Fruit fly (Drosophila melanogaster) whole organism, embryonic: ENCODE data around the gene wda.

Experiments used
- Awh ChIP-seq: fragments of 200-800 bp; sonication (Bioruptor generic); IDR thresholded peaks from 2 replicates; pipeline ENCODE4, ENCODE4 v1.3.6; 2022; ENCODE audit warnings: missing biosample characterization, missing genetic modification characterization
- CG11398 ChIP-seq: fragments of 200-800 bp; sonication (Bioruptor generic); optimal IDR thresholded peaks from 2 replicates; lab custom pipeline; 2016; ENCODE audit warnings: missing biosample characterization, missing genetic modification characterization
- CG11456 ChIP-seq: fragments of 200-800 bp; sonication (Bioruptor generic); IDR thresholded peaks from 3 replicates; pipeline ENCODE4 v1.3.6; 2022; ENCODE audit warnings: missing biosample characterization, missing genetic modification characterization
- CG11560 ChIP-seq: fragments of 200-800 bp; sonication (Bioruptor generic); IDR thresholded peaks from 3 replicates; pipeline ENCODE4 v1.3.6; 2022; ENCODE audit warnings: missing biosample characterization, missing genetic modification characterization
- CG11696 ChIP-seq: fragments of 200-800 bp; sonication (Bioruptor generic); IDR thresholded peaks from 2 replicates; pipeline ENCODE4 v1.3.6; 2022; ENCODE audit warnings: missing biosample characterization, missing genetic modification characterization
- CG12744 ChIP-seq: fragments of 200-800 bp; sonication (Bioruptor generic); optimal IDR thresholded peaks from 2 replicates; lab custom pipeline; 2016; ENCODE audit warnings: missing biosample characterization, missing genetic modification characterization
- CG13424 ChIP-seq: fragments of 200-800 bp; sonication (Bioruptor generic); optimal IDR thresholded peaks from 2 replicates; lab custom pipeline; 2019; ENCODE audit warnings: missing biosample characterization, mild to moderate bottlenecking, missing genetic modification characterization, moderate library complexity
- CG15479 ChIP-seq: fragments of 200-800 bp; sonication (Bioruptor generic); optimal IDR thresholded peaks from 3 replicates; lab custom pipeline; 2019; ENCODE audit warnings: missing biosample characterization, mild to moderate bottlenecking, missing genetic modification characterization, moderate library complexity
- CG17829 ChIP-seq: fragments of 200-800 bp; optimal IDR thresholded peaks from 2 replicates; lab custom pipeline; 2019; ENCODE audit warnings: missing biosample characterization, mild to moderate bottlenecking, missing genetic modification characterization, moderate library complexity
- CG2712 ChIP-seq: fragments of 200-800 bp; optimal IDR thresholded peaks from 3 replicates; lab custom pipeline; 2019; ENCODE audit warnings: missing biosample characterization, mild to moderate bottlenecking, missing genetic modification characterization, moderate library complexity
- CG31224 ChIP-seq: fragments of 200-800 bp; sonication (Bioruptor generic); IDR thresholded peaks from 2 replicates; pipeline ENCODE4 v1.3.6; 2022; ENCODE audit warnings: missing biosample characterization, missing genetic modification characterization
- CG31388 ChIP-seq: fragments of 200-800 bp; sonication (Bioruptor generic); optimal IDR thresholded peaks from 2 replicates; lab custom pipeline; 2016; ENCODE audit warnings: missing biosample characterization, missing genetic modification characterization
- CG4328 ChIP-seq: fragments of 200-800 bp; sonication (Bioruptor generic); optimal IDR thresholded peaks from 3 replicates; lab custom pipeline; 2017; ENCODE audit warnings: missing biosample characterization, missing genetic modification reagents, missing genetic modification characterization
- CG4424 ChIP-seq: fragments of 200-800 bp; sonication (Bioruptor generic); optimal IDR thresholded peaks from 3 replicates; lab custom pipeline; 2016; ENCODE audit warnings: missing biosample characterization, missing genetic modification characterization
- CG4730 ChIP-seq: fragments of 200-800 bp; sonication (Bioruptor generic); IDR thresholded peaks from 2 replicates; pipeline ENCODE4 v1.3.6; 2022; ENCODE audit warnings: missing biosample characterization, missing genetic modification characterization
- CG6272 ChIP-seq: fragments of 200-800 bp; sonication (Bioruptor generic); IDR thresholded peaks from 2 replicates; pipeline ENCODE4 v1.3.6; 2022; ENCODE audit warnings: missing biosample characterization, missing genetic modification characterization
- CG8478 ChIP-seq: fragments of >200 bp; optimal IDR thresholded peaks from 2 replicates; lab custom pipeline; 2018
- Camta ChIP-seq: fragments of 200-800 bp; sonication (Bioruptor generic); optimal IDR thresholded peaks from 2 replicates; lab custom pipeline; 2016; ENCODE audit warnings: missing biosample characterization, missing genetic modification characterization
- Dp ChIP-seq: fragments of 200-800 bp; sonication (Bioruptor generic); optimal IDR thresholded peaks from 2 replicates; lab custom pipeline; 2018; ENCODE audit warnings: missing biosample characterization, mild to moderate bottlenecking, missing genetic modification characterization, moderate library complexity
- HmgZ ChIP-seq: fragments of 200-800 bp; sonication (Bioruptor generic); optimal IDR thresholded peaks from 2 replicates; lab custom pipeline; 2018; ENCODE audit warnings: missing biosample characterization, mild to moderate bottlenecking, missing genetic modification characterization
- Hr3 ChIP-seq: fragments of 200-800 bp; sonication (Bioruptor generic); optimal IDR thresholded peaks from 3 replicates; lab custom pipeline; 2016; ENCODE audit warnings: missing biosample characterization, missing genetic modification characterization
- Hr51 ChIP-seq, 2 experiments: fragments of 200-800 bp; sonication (Bioruptor generic); optimal IDR thresholded peaks; 2 replicates in 1 of 2; 3 replicates in 1 of 2; lab custom pipeline; 2016 to 2018; ENCODE audit warnings: missing biosample characterization in 2 of 2, missing genetic modification characterization in 2 of 2, mild to moderate bottlenecking in 1 of 2, moderate library complexity in 1 of 2
- Jarid2 ChIP-seq: fragments of 200-800 bp; sonication (Bioruptor generic); optimal IDR thresholded peaks from 3 replicates; lab custom pipeline; 2017; ENCODE audit warnings: mild to moderate bottlenecking, missing biosample characterization, missing genetic modification reagents, missing genetic modification characterization
- Lim3 ChIP-seq: fragments of 200-800 bp; sonication (Bioruptor generic); IDR thresholded peaks from 2 replicates; pipeline ENCODE4 v1.3.6; 2022; ENCODE audit warnings: missing biosample characterization, missing genetic modification characterization
- MESR4 ChIP-seq: fragments of 200-800 bp; sonication (Bioruptor generic); optimal IDR thresholded peaks from 2 replicates; lab custom pipeline; 2018; ENCODE audit warnings: missing biosample characterization, mild to moderate bottlenecking, missing genetic modification characterization, moderate library complexity
- Meics ChIP-seq: fragments of 200-800 bp; sonication (Bioruptor generic); optimal IDR thresholded peaks from 2 replicates; lab custom pipeline; 2017; ENCODE audit warnings: missing biosample characterization, mild to moderate bottlenecking, missing genetic modification characterization
- Mes4 ChIP-seq: fragments of 200-800 bp; sonication (Bioruptor generic); optimal IDR thresholded peaks from 2 replicates; lab custom pipeline; 2016; ENCODE audit warnings: missing biosample characterization, missing genetic modification characterization
- NFAT ChIP-seq: fragments of 200-800 bp; sonication (Bioruptor generic); IDR thresholded peaks from 2 replicates; pipeline ENCODE4 v1.3.6; 2022; ENCODE audit warnings: missing biosample characterization, missing genetic modification characterization
- Nf-YC ChIP-seq: fragments of 200-800 bp; optimal IDR thresholded peaks from 3 replicates; lab custom pipeline; 2019; ENCODE audit warnings: missing biosample characterization, mild to moderate bottlenecking, missing genetic modification characterization, moderate library complexity
- TFAM ChIP-seq: fragments of 200-800 bp; sonication (Bioruptor generic); optimal IDR thresholded peaks from 2 replicates; lab custom pipeline; 2017; ENCODE audit warnings: missing biosample characterization, missing genetic modification characterization, inconsistent platforms
- Vsx1 ChIP-seq: fragments of 200-800 bp; sonication (Bioruptor generic); optimal IDR thresholded peaks from 2 replicates; lab custom pipeline; 2017; ENCODE audit warnings: missing biosample characterization, mild to moderate bottlenecking, missing genetic modification characterization, missing genetic modification reagents
- ara ChIP-seq: fragments of 200-800 bp; sonication (Bioruptor generic); IDR thresholded peaks from 2 replicates; pipeline ENCODE4 v1.3.6; 2022; ENCODE audit warnings: missing biosample characterization, missing genetic modification characterization
- bigmax ChIP-seq: fragments of 200-800 bp; sonication (Bioruptor generic); optimal IDR thresholded peaks from 2 replicates; lab custom pipeline; 2018; ENCODE audit warnings: missing biosample characterization, mild to moderate bottlenecking, missing genetic modification characterization
- br ChIP-seq: fragments of >200 bp; optimal IDR thresholded peaks from 2 replicates; lab custom pipeline; 2017
- disco-r ChIP-seq: fragments of 200-800 bp; sonication (Bioruptor generic); optimal IDR thresholded peaks from 2 replicates; lab custom pipeline; 2016; ENCODE audit warnings: missing biosample characterization, missing genetic modification characterization
- esg ChIP-seq: fragments of 200-800 bp; sonication (Bioruptor generic); conservative IDR thresholded peaks from 2 replicates; pipeline ENCODE4 v1.3.6; 2022; ENCODE audit warnings: missing biosample characterization, missing genetic modification characterization
- gcm ChIP-seq: fragments of 200-800 bp; sonication (Bioruptor generic); optimal IDR thresholded peaks from 2 replicates; lab custom pipeline; 2019; ENCODE audit warnings: missing biosample characterization, mild to moderate bottlenecking, missing genetic modification characterization, moderate library complexity
- gsb-n ChIP-seq: fragments of 200-800 bp; sonication (Bioruptor generic); optimal IDR thresholded peaks from 3 replicates; lab custom pipeline; 2018; ENCODE audit warnings: missing biosample characterization, mild to moderate bottlenecking, missing genetic modification characterization
- ham ChIP-seq: fragments of 200-800 bp; sonication (Bioruptor generic); IDR thresholded peaks from 2 replicates; pipeline ENCODE4 v1.3.6; 2022; ENCODE audit warnings: missing biosample characterization, missing genetic modification characterization
- lbe ChIP-seq: fragments of 200-800 bp; sonication (Bioruptor generic); optimal IDR thresholded peaks from 2 replicates; lab custom pipeline; 2016; ENCODE audit warnings: missing biosample characterization, mild to moderate bottlenecking, missing genetic modification characterization
- oc ChIP-seq: fragments of 200-800 bp; sonication (Bioruptor generic); optimal IDR thresholded peaks from 2 replicates; lab custom pipeline; 2018; ENCODE audit warnings: missing biosample characterization, mild to moderate bottlenecking, missing genetic modification characterization, moderate library complexity
- odd ChIP-seq: fragments of 200-800 bp; sonication (Bioruptor generic); optimal IDR thresholded peaks from 2 replicates; lab custom pipeline; 2017; ENCODE audit warnings: missing biosample characterization, mild to moderate bottlenecking, missing genetic modification characterization
- pho ChIP-seq: fragments of 200-800 bp; sonication (Bioruptor generic); optimal IDR thresholded peaks from 2 replicates; lab custom pipeline; 2016; ENCODE audit warnings: missing biosample characterization, missing genetic modification characterization
- sqz ChIP-seq: fragments of 200-800 bp; sonication (Bioruptor generic); optimal IDR thresholded peaks from 3 replicates; lab custom pipeline; 2018; ENCODE audit warnings: missing biosample characterization, mild to moderate bottlenecking, missing genetic modification characterization
- sr ChIP-seq: fragments of 200-800 bp; sonication (Bioruptor generic); IDR thresholded peaks from 3 replicates; pipeline ENCODE4 v1.3.6; 2022; ENCODE audit warnings: missing biosample characterization, missing genetic modification characterization
- sug ChIP-seq: fragments of 200-800 bp; optimal IDR thresholded peaks from 2 replicates; lab custom pipeline; 2019; ENCODE audit warnings: missing biosample characterization, mild to moderate bottlenecking, missing genetic modification characterization, moderate library complexity
- tna ChIP-seq: fragments of 200-800 bp; sonication (Bioruptor generic); IDR thresholded peaks from 2 replicates; pipeline ENCODE4 v1.3.6; 2022; ENCODE audit warnings: missing biosample characterization, missing genetic modification characterization; ENCODE audit not compliant: partially characterized antibody
- vfl ChIP-seq: fragments of 200-800 bp; sonication (Bioruptor generic); optimal IDR thresholded peaks from 2 replicates; lab custom pipeline; 2016; ENCODE audit warnings: missing biosample characterization, missing genetic modification characterization
- zfh1 ChIP-seq: fragments of 200-800 bp; sonication (Bioruptor generic); IDR thresholded peaks from 3 replicates; pipeline ENCODE4 v1.3.6; 2022; ENCODE audit warnings: missing biosample characterization, missing genetic modification characterization

wda gene

dm6 chr3R:23292267-23292666, 34.4 kb upstream of the wda start (continued):
- TF ChIP-seq disco-r (GFP tag; lab: Kevin White, UChicago) (no peak), CG11398 (GFP tag; lab: Kevin White, UChicago) (no peak), Jarid2 (no peak), esg (0 out of 2 replicates have a peak, but pooled peaks have one; percentile 8), oc (tag; lab: Kevin White, UChicago) (no peak), tna (GFP tag; lab: Robert Waterston, UW) (no peak), CG11456 (no peak), NFAT (GFP tag; lab: Robert Waterston, UW) (no peak), pho (GFP tag; lab: Kevin White, UChicago) (no peak)

- TF ChIP-seq TFAM (GFP tag; lab: Kevin White, UChicago) (no peak), CG2712 (tag; lab: Kevin White, UChicago) (no peak), ara (no peak), Hr3 (GFP tag; lab: Kevin White, UChicago) (no peak), CG4730 (GFP tag; lab: Robert Waterston, UW) (no peak), HmgZ (tag; lab: Kevin White, UChicago) (no peak), CG31224 (GFP tag; lab: Robert Waterston, UW) (no peak), Dp (GFP tag; lab: Kevin White, UChicago) (no peak), Lim3 (GFP tag; lab: Robert Waterston, UW) (no peak), CG11560 (tag; lab: Robert Waterston, UW) (no peak), CG12744 (GFP tag; lab: Kevin White, UChicago) (no peak), CG15479 (GFP tag; lab: Kevin White, UChicago) (no peak), CG8478 (no peak)
Measured at dm6 chr3R:23290089-23290488, 32.2 kb upstream of the wda start, which contains the start of gene bb8. TSS of gene bb8 (minus strand) at chr3R:23290189.

- no peak for TF ChIP-seq vfl (GFP tag; lab: Kevin White, UChicago)
- no peak for TF ChIP-seq CG4328 (GFP tag; lab: Kevin White, UChicago)
- TF ChIP-seq CG13424 (tag; lab: Kevin White, UChicago): no peak
- TF ChIP-seq Mes4 (GFP tag; lab: Kevin White, UChicago): no peak
- TF ChIP-seq CG6272 (GFP tag; lab: Robert Waterston, UW): no peak
- no peak for TF ChIP-seq CG17829 (tag; lab: Kevin White, UChicago)
- no peak for TF ChIP-seq Camta (GFP tag; lab: Kevin White, UChicago)
- no peak for TF ChIP-seq Vsx1 (GFP tag; lab: Kevin White, UChicago)
- TF ChIP-seq lbe (GFP tag; lab: Kevin White, UChicago): no peak
- no peak for TF ChIP-seq ham (GFP tag; lab: Robert Waterston, UW)
- TF ChIP-seq sr (GFP tag; lab: Robert Waterston, UW): no peak
- no peak for TF ChIP-seq Hr51 (GFP tag; optimal IDR thresholded peaks at IDR 0.05; lab: Kevin White, UChicago)
- TF ChIP-seq gsb-n: no peak
Measured at dm6 chr3R:23287951-23288350, 30.1 kb upstream of the wda start, which contains the start of gene wam. TSS of gene wam (minus strand) at chr3R:23288051.

- TF ChIP-seq sug (tag; lab: Kevin White, UChicago) (peak; percentile 66), MESR4 (GFP tag; lab: Kevin White, UChicago) (no peak), CG2712 (tag; lab: Kevin White, UChicago) (no peak), CG4424 (no peak), Awh (peak; percentile 35; the same call in 1 of the 2 replicates), CG31388 (no peak), zfh1 (GFP tag; lab: Robert Waterston, UW) (no peak), CG31224 (GFP tag; lab: Robert Waterston, UW) (no peak), br (lab: Kevin White, UChicago) (no peak), gcm (no peak), odd (GFP tag; lab: Kevin White, UChicago) (peak; percentile 74), bigmax (GFP tag; lab: Kevin White, UChicago) (no peak), sqz (GFP tag; lab: Kevin White, UChicago) (no peak), Meics (GFP tag; lab: Kevin White, UChicago) (peak; percentile 40), CG11696 (GFP tag; lab: Robert Waterston, UW) (no peak), Nf-YC (tag; lab: Kevin White, UChicago) (peak; percentile 31)
Measured at dm6 chr3R:23284256-23284655, 26.4 kb upstream of the wda start.
